Worm (Caenorhabditis elegans): ENCODE measurements around the gene pals-19.
"Not testable (repeated sequence)": the region's sequence is repeated elsewhere in the genome, so short reads cannot be mapped to it uniquely, and the experiment has no call there.

pals-19 gene

ce11 chrIII:1372563-1372962, 29.2 kb upstream of the pals-19 start:
- no peak for TF ChIP-seq pha-4 (tag; optimal IDR thresholded peaks at IDR 0.05)
- peak; percentile 82 for TF ChIP-seq hlh-1 (tag; optimal IDR thresholded peaks at IDR 0.05)

DNA sequence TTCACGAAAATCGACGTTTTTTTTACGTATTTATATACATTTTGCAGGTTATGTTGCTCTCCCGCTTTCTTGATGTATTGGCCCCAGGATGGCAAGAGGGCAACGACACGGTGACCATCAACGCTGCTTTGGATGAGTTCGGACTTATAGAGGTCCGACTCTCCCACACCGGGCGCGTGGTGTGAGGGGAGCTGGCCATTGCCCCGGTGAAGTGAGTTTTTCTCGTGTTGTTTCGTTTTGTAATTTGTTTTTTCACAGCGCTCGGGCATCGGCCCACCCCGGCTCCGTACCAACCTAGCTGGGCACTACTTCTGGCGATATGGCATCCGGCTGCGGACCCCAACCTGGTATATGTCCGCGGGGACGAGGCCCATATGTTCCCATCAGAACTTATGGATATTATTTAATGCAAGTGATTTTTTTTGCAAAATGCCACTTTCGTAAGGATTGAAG, 27.4 kb upstream of the pals-19 start, which contains the start of gene Y82E9BR.20:
Y82E9BR.20 (plus strand) TSS at position 51 of the 453 bp plus-strand sequence.
- TF ChIP-seq pha-4 (tag; optimal IDR thresholded peaks at IDR 0.05) (no peak), unc-120 (tag; optimal IDR thresholded peaks at IDR 0.05; ENCODE audit: poor library complexity, severe bottlenecking) (no peak), nhr-28 (tag; optimal IDR thresholded peaks at IDR 0.05) (no peak), elt-1 (tag; optimal IDR thresholded peaks at IDR 0.05; ENCODE audit: borderline replicate concordance, insufficient read depth) (no peak), unc-39 (tag; optimal IDR thresholded peaks at IDR 0.05) (no peak), unc-62 (GFP tag; optimal IDR thresholded peaks at IDR 0.05) (no peak), sem-2 (GFP tag; optimal IDR thresholded peaks at IDR 0.05) (no peak), lin-32 (GFP tag; optimal IDR thresholded peaks at IDR 0.05) (no peak), ham-2 (GFP tag; optimal IDR thresholded peaks at IDR 0.05) (no peak), mep-1 (tag; optimal IDR thresholded peaks at IDR 0.05) (no peak), tbx-8 (GFP tag; optimal IDR thresholded peaks at IDR 0.05) (no peak), snpc-4 (tag; optimal IDR thresholded peaks at IDR 0.05) (no peak), mls-2 (tag; optimal IDR thresholded peaks at IDR 0.05) (no peak), lsy-2 (tag; optimal IDR thresholded peaks at IDR 0.05) (no peak), sptf-1 (tag; optimal IDR thresholded peaks at IDR 0.05) (no peak)

DNA sequence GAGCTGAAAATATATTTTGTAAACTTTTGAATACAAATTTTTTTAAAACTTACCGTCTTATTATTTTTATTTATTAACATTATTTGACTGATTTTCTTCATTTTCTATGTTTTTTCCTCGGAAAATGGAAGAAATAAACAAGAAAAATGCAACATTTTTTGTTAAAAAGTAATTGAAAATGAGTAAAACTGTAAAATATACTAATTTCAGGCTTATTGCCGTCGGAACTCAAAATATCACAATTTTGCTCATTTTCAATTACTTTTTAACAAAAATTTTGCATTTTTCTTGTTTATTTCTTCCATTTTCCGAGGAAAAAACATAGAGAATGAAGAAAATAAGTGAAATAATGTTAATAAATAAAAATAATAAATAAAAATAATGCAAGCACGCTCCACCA, 26.2 kb upstream of the pals-19 start, which contains the start of gene Y82E9BR.10:
Y82E9BR.10 (minus strand) TSS at position 101 of the 400 bp plus-strand sequence.
- TF ChIP-seq pha-4, lsy-2, mab-5 (tag; optimal IDR thresholded peaks at IDR 0.05): not testable (repeated sequence)

DNA sequence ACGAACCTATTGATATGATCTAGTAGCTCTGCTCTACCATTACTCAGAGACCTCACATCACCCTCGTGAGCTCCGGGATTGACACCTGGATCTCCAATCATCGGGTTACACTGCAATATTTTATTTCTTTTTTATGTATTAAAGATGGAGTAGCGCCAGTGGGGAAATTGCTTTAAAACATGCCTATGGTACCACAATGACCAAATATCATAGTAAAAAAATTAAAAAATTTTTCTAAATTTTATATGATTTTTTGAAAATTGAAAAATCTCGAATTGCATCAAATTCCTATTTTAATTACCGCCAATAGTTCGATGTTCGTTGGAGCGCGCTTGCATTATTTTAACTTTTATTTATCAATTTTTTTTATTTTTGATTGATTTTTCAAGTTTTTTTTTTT, 23.8 kb upstream of the pals-19 start, which contains the start of gene pals-40:
pals-40 (minus strand) TSS at position 101 of the 400 bp plus-strand sequence.
- not testable (repeated sequence) for TF ChIP-seq drap-1, unc-62, ham-2 (GFP tag; optimal IDR thresholded peaks at IDR 0.05)

- TF ChIP-seq unc-120 (tag; optimal IDR thresholded peaks at IDR 0.05; ENCODE audit: poor library complexity, severe bottlenecking) (no peak), nhr-76 (tag; optimal IDR thresholded peaks at IDR 0.05) (no peak), hlh-1 (tag; optimal IDR thresholded peaks at IDR 0.05) (peak; percentile 75)
These were observed 21.0 kb upstream of the pals-19 start, which contains the start of the genes pals-21 and Y82E9BR.6 for ce11 chrIII:1380535-1381274. pals-21 (minus strand) TSS chrIII:1380635. Y82E9BR.6 (plus strand) TSS chrIII:1381224.

ce11 chrIII:1383483-1383882, 18.3 kb upstream of the pals-19 start:
- TF ChIP-seq sem-2 (GFP tag; optimal IDR thresholded peaks at IDR 0.05): no peak
- no peak for TF ChIP-seq flh-1 (GFP tag; optimal IDR thresholded peaks at IDR 0.05)
- TF ChIP-seq snpc-4 (tag; optimal IDR thresholded peaks at IDR 0.05): no peak
- TF ChIP-seq ceh-43 (GFP tag; optimal IDR thresholded peaks at IDR 0.05): no peak
- no peak for TF ChIP-seq ceh-83 (GFP tag; optimal IDR thresholded peaks at IDR 0.05)
- TF ChIP-seq ces-1 (GFP tag; optimal IDR thresholded peaks at IDR 0.05): no peak
- no peak for TF ChIP-seq mls-2 (tag; optimal IDR thresholded peaks at IDR 0.05)
- TF ChIP-seq zip-8 (tag; optimal IDR thresholded peaks at IDR 0.05): no peak
- TF ChIP-seq unc-120 (tag; optimal IDR thresholded peaks at IDR 0.05; ENCODE audit: poor library complexity, severe bottlenecking): no peak
- TF ChIP-seq hlh-1 (tag; optimal IDR thresholded peaks at IDR 0.05): no peak
- TF ChIP-seq drap-1 (GFP tag; optimal IDR thresholded peaks at IDR 0.05): no peak
- TF ChIP-seq unc-62 (GFP tag; optimal IDR thresholded peaks at IDR 0.05): no peak
- TF ChIP-seq ceh-39 (tag; optimal IDR thresholded peaks at IDR 0.05): no peak

- TF ChIP-seq mep-1 (tag; optimal IDR thresholded peaks at IDR 0.05) (no peak), ceh-43 (GFP tag; optimal IDR thresholded peaks at IDR 0.05) (no peak)
These were observed 17.6 kb upstream of the pals-19 start, which contains the start of the genes fbxa-138 and Y82E9BR.5 for ce11 chrIII:1384092-1384491. fbxa-138 (minus strand) TSS chrIII:1384252. Y82E9BR.5 (plus strand) TSS chrIII:1384370.
